Fruit fly (Drosophila melanogaster): ENCODE results near the gene mei-218.

Gene mei-218

dm6 chrX:17174115-17174514 is 31.3 kb upstream of the mei-218 start:
- TF ChIP-seq HLH106 (tag; optimal IDR thresholded peaks at IDR 0.05) (peak; percentile 8), GATAd (GFP tag; optimal IDR thresholded peaks at IDR 0.05) (no peak), jim (GFP tag; optimal IDR thresholded peaks at IDR 0.05) (no peak), sv (GFP tag; optimal IDR thresholded peaks at IDR 0.05) (no peak)

DNA sequence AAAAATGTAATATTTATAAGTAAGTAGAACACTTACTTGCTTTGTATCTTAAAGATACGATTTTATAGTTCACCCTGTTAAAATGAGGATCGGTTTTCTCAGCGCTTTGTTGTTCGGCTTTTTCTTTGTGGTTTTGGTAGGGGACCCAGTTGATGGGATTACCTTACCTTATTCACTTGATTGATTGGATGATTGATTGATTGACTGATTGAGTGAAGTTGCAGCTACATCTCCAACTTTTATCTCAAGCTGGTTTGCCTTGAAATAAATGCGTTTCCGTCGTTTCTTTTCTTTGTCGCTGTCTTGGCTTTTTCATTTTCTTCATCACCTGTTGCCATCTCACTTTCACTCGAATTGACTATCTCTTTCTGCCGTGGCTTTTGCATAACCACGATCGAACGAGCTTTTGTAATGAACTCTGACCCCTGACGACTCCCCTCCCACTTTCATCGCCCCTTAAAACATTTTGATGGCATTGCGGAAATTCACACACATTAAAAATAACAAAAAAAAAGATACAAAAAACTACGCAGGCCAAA is 30.1 kb upstream of the mei-218 start:
- TF ChIP-seq sv (GFP tag; optimal IDR thresholded peaks at IDR 0.05), result no peak
- TF ChIP-seq Hr83 (GFP tag; optimal IDR thresholded peaks at IDR 0.05; ENCODE audit: poor library complexity, severe bottlenecking), result no peak
- TF ChIP-seq Abd-B (GFP tag; optimal IDR thresholded peaks at IDR 0.05), result no peak
- no peak for TF ChIP-seq usp (GFP tag; optimal IDR thresholded peaks at IDR 0.05)
- no peak for TF ChIP-seq OdsH (GFP tag; optimal IDR thresholded peaks at IDR 0.05)
- no peak for TF ChIP-seq sage (GFP tag; optimal IDR thresholded peaks at IDR 0.05)

DNA sequence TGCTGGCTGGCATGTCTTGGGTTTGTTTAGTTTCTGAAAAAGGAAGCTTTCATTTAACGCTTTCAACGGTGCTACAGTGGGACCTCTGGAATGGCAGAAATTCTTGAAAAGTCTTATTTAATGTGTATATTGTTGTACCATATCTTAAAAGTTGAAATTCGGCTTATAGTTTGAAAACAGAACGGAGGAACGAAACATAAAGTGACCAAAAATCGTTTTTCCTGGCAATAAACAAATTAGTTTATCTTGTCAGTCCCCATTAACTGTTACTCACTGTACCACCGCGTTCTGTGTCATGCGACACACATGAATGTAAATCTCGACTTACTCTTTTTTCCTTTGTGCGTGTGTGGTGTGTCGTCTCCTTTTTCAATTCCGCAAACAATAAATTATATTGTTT is 29.3 kb upstream of the mei-218 start:
- no peak for TF ChIP-seq Hr78 (GFP tag; optimal IDR thresholded peaks at IDR 0.05)
- TF ChIP-seq br (GFP tag; optimal IDR thresholded peaks at IDR 0.05), result peak; percentile 46
- peak; percentile 36 for TF ChIP-seq rgr (GFP tag; optimal IDR thresholded peaks at IDR 0.05)
- TF ChIP-seq N (GFP tag; optimal IDR thresholded peaks at IDR 0.05), result no peak
- no peak for TF ChIP-seq pan (optimal IDR thresholded peaks at IDR 0.05)
- TF ChIP-seq Sp1 (GFP tag; optimal IDR thresholded peaks at IDR 0.05), result no peak
- TF ChIP-seq Rel (GFP tag; optimal IDR thresholded peaks at IDR 0.05), result no peak
- TF ChIP-seq Rel (tag; optimal IDR thresholded peaks at IDR 0.05), result no peak
- no peak for TF ChIP-seq Myc (optimal IDR thresholded peaks at IDR 0.05)
- TF ChIP-seq Hr83 (GFP tag; optimal IDR thresholded peaks at IDR 0.05; ENCODE audit: poor library complexity, severe bottlenecking), result no peak
- peak in 1 of 2 experiments; percentile 62 for TF ChIP-seq foxo (GFP tag; optimal IDR thresholded peaks at IDR 0.05)
- peak; percentile 40 for TF ChIP-seq fru (GFP tag; optimal IDR thresholded peaks at IDR 0.05)
- TF ChIP-seq sv (GFP tag; optimal IDR thresholded peaks at IDR 0.05), result no peak
- peak; percentile 54 for TF ChIP-seq HLH106 (tag; optimal IDR thresholded peaks at IDR 0.05)
- TF ChIP-seq Dfd (GFP tag; optimal IDR thresholded peaks at IDR 0.05), result no peak
- no peak for TF ChIP-seq CG32264 (GFP tag; optimal IDR thresholded peaks at IDR 0.05)
- TF ChIP-seq Hnf4 (GFP tag; optimal IDR thresholded peaks at IDR 0.05), result peak; percentile 50
- peak; percentile 18 for TF ChIP-seq dmrt93B (GFP tag; optimal IDR thresholded peaks at IDR 0.05)
- no peak for TF ChIP-seq psq (GFP tag; optimal IDR thresholded peaks at IDR 0.05)
- TF ChIP-seq woc (GFP tag; optimal IDR thresholded peaks at IDR 0.05), result peak; percentile 52
- no peak for TF ChIP-seq lola (GFP tag; optimal IDR thresholded peaks at IDR 0.05)
- peak; percentile 6 for TF ChIP-seq OdsH (GFP tag; optimal IDR thresholded peaks at IDR 0.05)
- TF ChIP-seq h (GFP tag; optimal IDR thresholded peaks at IDR 0.05), result peak; percentile 47
- TF ChIP-seq ey (GFP tag; optimal IDR thresholded peaks at IDR 0.05), result peak; percentile 55
- TF ChIP-seq Vsx2 (GFP tag; optimal IDR thresholded peaks at IDR 0.05; ENCODE audit: partially characterized antibody), result no peak
- TF ChIP-seq usp (GFP tag; optimal IDR thresholded peaks at IDR 0.05), result no peak

DNA sequence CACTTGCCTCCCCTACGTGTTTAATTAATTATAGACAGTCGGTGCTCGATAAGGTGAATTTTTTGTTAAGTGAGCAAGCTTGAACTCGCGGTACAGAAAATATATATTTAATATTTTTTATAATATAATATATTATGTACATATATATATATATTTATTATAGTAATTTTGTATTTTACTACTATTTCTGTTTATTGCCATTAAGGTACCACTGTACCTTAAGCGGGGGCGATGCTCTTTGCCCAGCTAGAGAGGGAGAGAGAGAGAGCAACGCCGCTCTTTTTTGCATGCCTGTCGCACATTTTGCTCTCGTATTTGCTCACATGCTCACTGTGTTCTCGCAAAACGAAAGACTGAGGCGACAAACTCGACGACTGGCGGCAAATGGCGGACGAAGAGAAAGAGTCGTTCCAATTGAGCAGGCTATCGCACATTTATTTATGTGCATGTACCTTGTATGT is 27.7 kb upstream of the mei-218 start:
- TF ChIP-seq N (GFP tag; optimal IDR thresholded peaks at IDR 0.05) (no peak), rgr (GFP tag; optimal IDR thresholded peaks at IDR 0.05) (peak; percentile 33), foxo (GFP tag; optimal IDR thresholded peaks at IDR 0.05) (peak in 1 of 2 experiments; percentile 57), CG32264 (GFP tag; optimal IDR thresholded peaks at IDR 0.05) (no peak), dl (GFP tag; optimal IDR thresholded peaks at IDR 0.05; ENCODE audit: insufficient read depth in 1 of 2, partially characterized antibody in 2 of 2) (peak; percentile 75 to 87), h (GFP tag; optimal IDR thresholded peaks at IDR 0.05) (peak; percentile 32), fru (GFP tag; optimal IDR thresholded peaks at IDR 0.05) (peak; percentile 31), dmrt93B (GFP tag; optimal IDR thresholded peaks at IDR 0.05) (peak; percentile 21), Rel (GFP tag; optimal IDR thresholded peaks at IDR 0.05) (no peak), Rel (tag; optimal IDR thresholded peaks at IDR 0.05) (peak; percentile 37), CG9705 (GFP tag; optimal IDR thresholded peaks at IDR 0.05) (peak; percentile 31), Sp1 (GFP tag; optimal IDR thresholded peaks at IDR 0.05) (peak; percentile 72), lola (GFP tag; optimal IDR thresholded peaks at IDR 0.05) (no peak), OdsH (GFP tag; optimal IDR thresholded peaks at IDR 0.05) (peak; percentile 3), Dif (GFP tag; optimal IDR thresholded peaks at IDR 0.05; ENCODE audit: partially characterized antibody) (peak; percentile 88), HLH106 (tag; optimal IDR thresholded peaks at IDR 0.05) (peak; percentile 76), Vsx2 (GFP tag; optimal IDR thresholded peaks at IDR 0.05; ENCODE audit: partially characterized antibody) (peak; percentile 69), sv (GFP tag; optimal IDR thresholded peaks at IDR 0.05) (no peak), woc (GFP tag; optimal IDR thresholded peaks at IDR 0.05) (no peak), psq (GFP tag; optimal IDR thresholded peaks at IDR 0.05) (peak; percentile 62), CrebA (GFP tag; optimal IDR thresholded peaks at IDR 0.05; ENCODE audit: borderline replicate concordance) (peak; percentile 13)
